Worm (Caenorhabditis elegans): ENCODE results near the gene C48B4.10.

DNA sequence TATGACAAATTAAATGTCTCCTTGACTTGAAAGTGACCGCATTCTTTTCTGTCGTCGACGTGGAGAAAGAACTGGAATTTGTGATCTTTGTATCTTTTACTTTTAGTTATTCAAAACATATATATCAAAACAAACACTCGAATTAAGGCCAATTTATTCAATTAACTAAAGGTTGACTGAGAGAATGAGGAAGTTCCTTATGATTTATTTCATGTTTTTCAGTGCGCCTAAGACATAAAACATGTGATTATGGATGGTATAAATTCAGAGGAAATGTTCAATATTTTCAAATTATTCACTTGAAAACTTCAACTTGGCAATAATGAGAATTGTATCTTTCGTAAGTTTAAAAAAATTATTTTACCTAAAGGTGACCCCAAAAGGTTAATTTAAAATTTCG, 50.7 kb downstream of the C48B4.10 start, which contains the start of gene F55H2.8:
- no peak for TF ChIP-seq klf-2 (GFP tag; conservative IDR thresholded peaks at IDR 0.05)
- no peak for TF ChIP-seq med-1 (GFP tag; optimal IDR thresholded peaks at IDR 0.05; ENCODE audit: insufficient read depth)
- no peak for TF ChIP-seq cog-1 (tag; optimal IDR thresholded peaks at IDR 0.05)
- no peak for TF ChIP-seq ref-1 (GFP tag; conservative IDR thresholded peaks at IDR 0.05)
- TF ChIP-seq tab-1 (GFP tag; IDR thresholded peaks at IDR 0.05) = no peak
- TF ChIP-seq T22C8.4 (GFP tag; IDR thresholded peaks at IDR 0.05) = no peak
